Worm (Caenorhabditis elegans) whole organism, L1 larva: ENCODE results near the gene C31B8.1.
"Not testable (repeated sequence)": the region's sequence is repeated elsewhere in the genome, so short reads cannot be mapped to it uniquely, and the experiment has no call there.

ENCODE experiments used
- ceh-63 ChIP-seq: fragments of 200-800 bp; sonication (Bioruptor generic); optimal IDR thresholded peaks from 2 replicates; lab custom pipeline; 2018; ENCODE audit warnings: mild to moderate bottlenecking, missing genetic modification characterization, missing compliant biosample characterization
- ceh-88 ChIP-seq: fragments of 200-800 bp; sonication (Bioruptor generic); IDR thresholded peaks from 2 replicates; pipeline ENCODE4 v1.3.6; 2022; ENCODE audit warnings: missing genetic modification characterization, missing compliant biosample characterization
- dpl-1 ChIP-seq, 3 experiments: fragments of 150-350 bp in 2 of 3; sonication (generic microtip) in 1 of 3; optimal IDR thresholded peaks; 2 replicates each; lab custom pipeline; 2014 to 2017; ENCODE audit warnings: missing biosample characterization in 3 of 3, missing genetic modification characterization in 3 of 3, missing genetic modification reagents in 3 of 3
- dsc-1 ChIP-seq: sonication (generic microtip); optimal IDR thresholded peaks from 2 replicates; lab custom pipeline; 2016; ENCODE audit warnings: mild to moderate bottlenecking, missing genetic modification characterization, missing compliant biosample characterization
- efl-1 ChIP-seq, 4 experiments: fragments of 150-350 bp; optimal IDR thresholded peaks in 3 of 4; peaks in 1 of 4; 1 replicate in 1 of 4; 2 replicates in 3 of 4; lab custom pipeline; 2014; ENCODE audit warnings: missing biosample characterization in 2 of 4, missing genetic modification characterization in 2 of 4, missing genetic modification reagents in 2 of 4
- egl-13 ChIP-seq: sonication (generic microtip); optimal IDR thresholded peaks from 2 replicates; lab custom pipeline; 2016; ENCODE audit warnings: missing genotype, missing genetic modification reagents, missing genetic modification characterization, missing compliant biosample characterization
- egl-27 ChIP-seq, 2 experiments: fragments of 150-350 bp in 1 of 2; sonication (generic microtip); optimal IDR thresholded peaks; 3 replicates each; lab custom pipeline; 2017 to 2018; ENCODE audit warnings: missing biosample characterization in 2 of 2, missing genetic modification characterization in 2 of 2, missing genetic modification reagents in 2 of 2
- elt-2 ChIP-seq: sonication (generic microtip); optimal IDR thresholded peaks from 2 replicates; lab custom pipeline; 2016; ENCODE audit warnings: missing genetic modification characterization, mild to moderate bottlenecking, inconsistent platforms, missing compliant biosample characterization, missing genetic modification reagents
- ets-5 ChIP-seq: fragments of 200-800 bp; sonication (Bioruptor generic); IDR thresholded peaks from 2 replicates; pipeline ENCODE4 v1.3.6; 2022; ENCODE audit warnings: missing genetic modification characterization, missing compliant biosample characterization
- fkh-4 ChIP-seq: sonication (generic microtip); optimal IDR thresholded peaks from 2 replicates; lab custom pipeline; 2016; ENCODE audit warnings: missing compliant biosample characterization, missing genetic modification characterization, borderline replicate concordance
- hpl-2 ChIP-seq: fragments of 150-350 bp; optimal IDR thresholded peaks from 2 replicates; lab custom pipeline; 2014; ENCODE audit warnings: missing biosample characterization, missing genetic modification reagents, missing genetic modification characterization
- irx-1 ChIP-seq: sonication (generic microtip); optimal IDR thresholded peaks from 2 replicates; lab custom pipeline; 2016; ENCODE audit warnings: missing genetic modification characterization, missing compliant biosample characterization
- jun-1 ChIP-seq: fragments of 150-350 bp; optimal IDR thresholded peaks from 2 replicates; lab custom pipeline; 2014; ENCODE audit warnings: missing biosample characterization, missing genetic modification reagents, missing genetic modification characterization
- lin-14 ChIP-seq: fragments of 200-800 bp; sonication (Bioruptor generic); optimal IDR thresholded peaks from 2 replicates; lab custom pipeline; 2018; ENCODE audit warnings: mild to moderate bottlenecking, missing genetic modification characterization, moderate library complexity, missing compliant biosample characterization
- lin-39 ChIP-seq: fragments of 150-350 bp; optimal IDR thresholded peaks from 2 replicates; lab custom pipeline; 2014; ENCODE audit warnings: missing biosample characterization, missing genetic modification reagents, missing genetic modification characterization
- lsy-2 ChIP-seq, 2 experiments: fragments of 150-350 bp; optimal IDR thresholded peaks; 2 replicates each; lab custom pipeline; 2014; ENCODE audit warnings: missing biosample characterization in 2 of 2, missing genetic modification characterization in 2 of 2
- nhr-11 ChIP-seq: fragments of 150-350 bp; optimal IDR thresholded peaks from 2 replicates; lab custom pipeline; 2014; ENCODE audit warnings: missing biosample characterization, missing genetic modification characterization
- nhr-12 ChIP-seq: sonication (generic microtip); optimal IDR thresholded peaks from 2 replicates; lab custom pipeline; 2017; ENCODE audit warnings: missing biosample characterization, missing genetic modification characterization
- nhr-20 ChIP-seq: sonication (generic microtip); optimal IDR thresholded peaks from 2 replicates; lab custom pipeline; 2016; ENCODE audit warnings: mild to moderate bottlenecking, missing genetic modification characterization, missing compliant biosample characterization
- nhr-28 ChIP-seq: fragments of 150-350 bp; optimal IDR thresholded peaks from 2 replicates; lab custom pipeline; 2014; ENCODE audit warnings: missing biosample characterization, missing genetic modification characterization
- nhr-47 ChIP-seq: sonication (generic microtip); optimal IDR thresholded peaks from 2 replicates; lab custom pipeline; 2016; ENCODE audit warnings: mild to moderate bottlenecking, missing genetic modification characterization, moderate library complexity, missing compliant biosample characterization
- nhr-84 ChIP-seq: sonication (generic microtip); optimal IDR thresholded peaks from 2 replicates; lab custom pipeline; 2017; ENCODE audit warnings: missing biosample characterization, missing genetic modification characterization
- pqm-1 ChIP-seq: sonication (generic microtip); optimal IDR thresholded peaks from 3 replicates; lab custom pipeline; 2017; ENCODE audit warnings: missing biosample characterization, missing genetic modification characterization
- rnt-1 ChIP-seq: sonication (generic microtip); optimal IDR thresholded peaks from 2 replicates; lab custom pipeline; 2016; ENCODE audit warnings: mild to moderate bottlenecking, missing genetic modification characterization, moderate library complexity, missing compliant biosample characterization
- sox-4 ChIP-seq: sonication (generic microtip); optimal IDR thresholded peaks from 2 replicates; lab custom pipeline; 2016; ENCODE audit warnings: missing genetic modification characterization, missing compliant biosample characterization
- sptf-1 ChIP-seq: fragments of 150-350 bp; optimal IDR thresholded peaks from 2 replicates; lab custom pipeline; 2014; ENCODE audit warnings: missing biosample characterization, missing genetic modification characterization
- unc-30 ChIP-seq: sonication (generic microtip); optimal IDR thresholded peaks from 2 replicates; lab custom pipeline; 2017; ENCODE audit warnings: missing biosample characterization, missing genetic modification characterization
- vab-15 ChIP-seq: sonication (generic microtip); optimal IDR thresholded peaks from 2 replicates; lab custom pipeline; 2017; ENCODE audit warnings: missing genotype, mild to moderate bottlenecking, missing genetic modification characterization, missing compliant biosample characterization
- zag-1 ChIP-seq: fragments of 150-350 bp; optimal IDR thresholded peaks from 2 replicates; lab custom pipeline; 2014; ENCODE audit warnings: missing biosample characterization, missing genetic modification characterization
- ztf-4 ChIP-seq: fragments of 150-350 bp; optimal IDR thresholded peaks from 2 replicates; lab custom pipeline; 2014; ENCODE audit warnings: missing biosample characterization, missing genetic modification characterization

Gene C31B8.1

DNA sequence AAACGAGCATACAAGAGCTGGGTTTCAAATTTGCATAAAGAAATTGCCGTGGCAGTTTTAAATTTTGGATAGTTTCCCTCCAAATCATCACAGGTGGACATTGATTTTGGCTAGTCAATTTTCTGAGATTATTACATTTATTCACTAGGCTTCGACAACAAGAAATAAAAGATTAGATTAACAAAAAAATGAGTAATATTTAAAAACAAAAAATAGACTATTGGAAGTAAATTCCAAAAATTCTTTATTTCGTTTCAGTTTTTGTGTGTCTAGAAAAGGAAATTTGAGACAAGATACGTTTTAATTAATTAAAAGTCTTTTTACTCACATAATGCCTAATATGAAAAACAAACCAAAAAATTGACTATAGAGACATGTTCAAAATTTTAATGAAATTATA lies 26.9 kb downstream of the C31B8.1 start, which contains the start of gene srw-142:
Gene srw-142, minus strand, starts transcription at position 101 of the 400 bp plus-strand sequence.
- no peak for TF ChIP-seq nhr-47 (tag; lab: Kevin White, UChicago)

DNA sequence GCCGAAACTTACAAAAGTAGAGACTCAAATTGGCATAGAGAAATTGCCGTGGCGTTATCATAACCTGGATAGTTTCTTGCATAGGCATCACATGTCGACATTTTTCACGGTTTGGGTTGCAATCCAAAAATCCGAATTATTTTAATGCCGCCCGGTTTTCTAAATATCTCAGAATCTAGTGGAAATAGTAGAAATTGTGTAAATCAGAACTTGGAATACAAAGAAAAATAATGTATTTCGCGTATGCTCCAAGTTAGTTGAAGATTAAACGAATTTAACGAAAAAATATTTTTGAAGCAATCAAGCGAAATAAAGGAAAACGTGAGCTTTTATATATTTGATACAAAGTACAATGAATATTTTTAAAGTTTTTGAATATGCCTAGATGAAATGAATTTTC lies 29.5 kb downstream of the C31B8.1 start, which contains the start of gene srw-144:
Gene srw-144, minus strand, starts transcription at position 101 of the 400 bp plus-strand sequence.
- TF ChIP-seq hpl-2 (GFP tag; lab: Kevin White, UChicago) (no peak), nhr-47 (tag; lab: Kevin White, UChicago) (no peak), efl-1 (optimal IDR thresholded peaks at IDR 0.05; lab: Kevin White, UChicago) (no peak), efl-1 (GFP tag; optimal IDR thresholded peaks at IDR 0.05 in 1 of 2; lab: Kevin White, UChicago) (peak in 1 of 2 experiments; percentile 5)
- TF ChIP-seq, all 84 proteins: peak for 1

DNA sequence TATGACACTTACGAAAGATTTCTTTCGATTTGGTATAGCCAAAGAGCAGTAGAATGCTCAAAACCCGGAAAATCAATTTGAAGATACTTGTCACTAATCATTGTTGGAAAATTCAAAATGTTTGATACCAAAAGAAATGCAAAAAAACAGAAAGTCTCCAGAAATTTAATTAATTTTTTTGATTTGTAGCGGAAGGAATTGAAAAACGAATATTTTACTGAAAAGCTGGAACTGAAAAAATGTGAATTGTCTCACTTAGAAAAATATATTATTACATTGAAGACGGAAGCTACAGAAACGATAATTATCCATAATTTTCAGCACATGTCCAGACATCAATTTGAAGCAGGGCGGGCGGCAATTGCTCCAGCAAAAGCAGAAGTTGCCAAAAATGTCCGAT lies 31.6 kb downstream of the C31B8.1 start, which contains the start of gene srw-138:
Gene srw-138, minus strand, starts transcription at position 101 of the 400 bp plus-strand sequence.
- TF ChIP-seq egl-13 (tag; lab: Kevin White, UChicago): no peak
- TF ChIP-seq lin-39 (tag; lab: Kevin White, UChicago): no peak
- TF ChIP-seq sox-4 (tag; lab: Kevin White, UChicago): no peak
- no peak for TF ChIP-seq rnt-1 (tag; lab: Kevin White, UChicago)
- no peak for TF ChIP-seq dpl-1 (GFP tag; optimal IDR thresholded peaks at IDR 0.05; lab: Kevin White, UChicago)
- TF ChIP-seq nhr-20: no peak
- TF ChIP-seq nhr-28 (tag; lab: Kevin White, UChicago): no peak
- TF ChIP-seq nhr-12 (tag; lab: Kevin White, UChicago): no peak
- TF ChIP-seq nhr-11 (tag; lab: Kevin White, UChicago): no peak
- no peak for TF ChIP-seq fkh-4
- TF ChIP-seq jun-1 (tag; lab: Kevin White, UChicago): no peak
- TF ChIP-seq sptf-1 (tag; lab: Kevin White, UChicago): no peak
- TF ChIP-seq ceh-88: no peak
- TF ChIP-seq nhr-84 (tag; lab: Kevin White, UChicago): no peak
- TF ChIP-seq vab-15 (tag; lab: Kevin White, UChicago): no peak
- TF ChIP-seq elt-2 (tag; lab: Kevin White, UChicago): no peak
- no peak for TF ChIP-seq ceh-63 (GFP tag; lab: Kevin White, UChicago)

DNA sequence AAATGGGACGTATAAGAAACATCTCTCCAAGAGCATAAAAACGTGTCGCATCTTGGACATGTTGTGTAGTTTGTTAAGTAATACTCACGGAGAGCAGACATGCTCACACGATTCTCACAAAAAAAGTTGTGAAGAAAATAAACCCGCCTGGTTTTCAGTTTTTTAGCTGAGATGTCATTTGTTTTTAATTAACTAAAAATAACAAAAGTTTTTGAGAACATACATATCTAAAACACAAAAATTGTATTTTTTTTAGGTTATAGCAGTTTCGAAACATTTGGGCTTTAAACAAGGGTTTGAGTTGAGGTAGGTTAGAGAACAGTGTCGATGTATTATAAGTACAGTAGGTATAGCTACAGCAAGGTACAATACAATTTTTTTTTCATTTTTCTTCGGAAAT lies 33.4 kb downstream of the C31B8.1 start, which contains the start of gene srh-88:
Gene srh-88, minus strand, starts transcription at position 101 of the 400 bp plus-strand sequence.
- TF ChIP-seq dsc-1 (tag; lab: Kevin White, UChicago): no peak
- TF ChIP-seq hpl-2 (GFP tag; lab: Kevin White, UChicago): no peak
- TF ChIP-seq ceh-63 (GFP tag; lab: Kevin White, UChicago): no peak
- no peak for TF ChIP-seq pqm-1 (tag; lab: Kevin White, UChicago)
- no peak for TF ChIP-seq nhr-12 (tag; lab: Kevin White, UChicago)

DNA sequence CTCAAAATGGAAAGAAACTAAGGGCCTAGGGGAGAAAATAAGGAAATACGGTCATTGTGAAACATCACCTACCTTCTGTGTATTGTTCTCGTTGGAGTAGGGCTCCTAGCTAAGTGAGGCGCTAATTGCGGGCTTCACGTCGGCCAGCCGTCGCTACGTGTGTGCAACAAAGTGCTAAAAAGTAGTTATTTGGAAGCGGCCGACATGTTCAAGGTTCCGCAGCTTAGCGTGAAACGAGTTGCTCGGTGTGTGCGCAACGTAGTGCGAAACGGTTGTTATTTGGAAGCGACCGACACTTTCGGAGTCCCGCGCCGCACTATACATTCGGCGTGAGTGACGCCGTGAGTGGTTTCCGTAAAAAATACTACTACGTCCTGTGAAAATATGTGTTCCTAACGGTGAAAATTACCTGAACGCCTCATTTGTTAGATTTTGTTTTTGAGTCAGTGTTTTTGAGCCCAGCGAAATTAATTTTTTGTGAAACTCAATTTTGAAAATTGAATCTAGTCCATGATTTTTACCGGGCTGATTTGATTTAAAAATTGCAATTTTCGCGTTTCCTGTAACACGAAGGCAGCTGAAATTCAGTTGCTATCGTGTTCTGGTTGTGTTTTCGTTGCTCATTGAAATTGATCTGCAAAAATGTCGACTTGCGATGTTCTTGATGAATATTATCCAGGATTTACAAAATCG lies 40.1 kb downstream of the C31B8.1 start, which contains the start of gene srw-129:
Gene srw-129, plus strand, starts transcription at position 643 of the 693 bp plus-strand sequence.
- no peak for TF ChIP-seq ztf-4 (tag; lab: Kevin White, UChicago)
- no peak for TF ChIP-seq ets-5 (GFP tag; lab: Robert Waterston, UW)
- TF ChIP-seq zag-1 (tag; lab: Kevin White, UChicago): no peak
- no peak for TF ChIP-seq nhr-20
- TF ChIP-seq lin-14: no peak
- no peak for TF ChIP-seq fkh-4
- no peak for TF ChIP-seq elt-2 (tag; lab: Kevin White, UChicago)
- no peak for TF ChIP-seq lsy-2 (tag; optimal IDR thresholded peaks at IDR 0.05; lab: Kevin White, UChicago)
- TF ChIP-seq irx-1 (tag; lab: Kevin White, UChicago): no peak

DNA sequence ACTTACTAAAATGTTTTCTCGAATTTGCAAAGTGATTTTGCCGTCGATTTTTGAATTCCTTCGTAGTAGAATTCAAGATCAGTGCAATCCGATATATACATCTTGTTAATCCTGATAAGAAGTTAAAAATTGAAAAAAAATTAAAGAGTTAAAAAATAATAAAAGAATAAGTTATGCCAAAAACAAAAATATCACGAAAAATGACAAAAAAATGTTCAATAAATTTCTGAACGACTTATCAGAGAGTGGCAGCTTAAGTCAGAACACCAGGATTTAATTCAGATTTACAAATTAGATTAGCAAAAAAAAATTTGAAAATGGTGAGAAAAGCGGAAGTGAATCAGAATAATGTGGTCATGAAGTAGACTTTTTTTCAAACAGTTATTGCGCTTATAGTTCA lies 43.9 kb downstream of the C31B8.1 start, which contains the start of gene srw-123:
Gene srw-123, minus strand, starts transcription at position 101 of the 400 bp plus-strand sequence.
- not testable (repeated sequence) for TF ChIP-seq lsy-2 (tag; optimal IDR thresholded peaks at IDR 0.05; lab: Kevin White, UChicago); egl-27 (tag; optimal IDR thresholded peaks at IDR 0.05; lab: Kevin White, UChicago); unc-30 (tag; lab: Kevin White, UChicago)
